Worm (Caenorhabditis elegans) whole organism, late embryonic: Measurements from ENCODE around the gene fahd-1.

Experiments used
- ceh-18 ChIP-seq: sonication (generic microtip); optimal IDR thresholded peaks from 2 replicates; lab custom pipeline; 2016; ENCODE audit warnings: missing genetic modification characterization, missing compliant biosample characterization
- che-1 ChIP-seq: sonication (generic microtip); optimal IDR thresholded peaks from 2 replicates; lab custom pipeline; 2016; ENCODE audit warnings: mild to moderate bottlenecking, missing genetic modification characterization, missing compliant biosample characterization
- nfya-1 ChIP-seq: sonication (generic microtip); optimal IDR thresholded peaks from 2 replicates; lab custom pipeline; 2017; ENCODE audit warnings: missing genetic modification characterization, mild to moderate bottlenecking, missing compliant biosample characterization, antibody characterized with exemption, moderate library complexity
- nhr-11 ChIP-seq: fragments of 150-350 bp; optimal IDR thresholded peaks from 2 replicates; lab custom pipeline; 2014; ENCODE audit warnings: missing biosample characterization, missing genetic modification characterization
- pqm-1 ChIP-seq: sonication (generic microtip); optimal IDR thresholded peaks from 2 replicates; lab custom pipeline; 2016; ENCODE audit warnings: missing genetic modification characterization, missing compliant biosample characterization
- unc-55 ChIP-seq: sonication (generic microtip); optimal IDR thresholded peaks from 2 replicates; lab custom pipeline; 2017; ENCODE audit warnings: missing biosample characterization, missing genetic modification reagents, missing genetic modification characterization

- TF ChIP-seq nfya-1 (peak; percentile 99), ceh-18 (tag; lab: Kevin White, UChicago) (peak; percentile 100), che-1 (tag; lab: Kevin White, UChicago) (peak; percentile 62), unc-55 (GFP tag; lab: Kevin White, UChicago) (peak; percentile 83), pqm-1 (peak; percentile 89), nhr-11 (tag; lab: Kevin White, UChicago) (peak; percentile 86)
Observed at ce11 chrIII:7854494-7855184, 37.4 kb upstream of the fahd-1 start, which contains the start of gene rpl-35.
